Worm (Caenorhabditis elegans): ENCODE measurements around the gene T01C8.3.
A peak's percentile ranks its signal among the peaks of the same experiment; 100 is the strongest.

DNA sequence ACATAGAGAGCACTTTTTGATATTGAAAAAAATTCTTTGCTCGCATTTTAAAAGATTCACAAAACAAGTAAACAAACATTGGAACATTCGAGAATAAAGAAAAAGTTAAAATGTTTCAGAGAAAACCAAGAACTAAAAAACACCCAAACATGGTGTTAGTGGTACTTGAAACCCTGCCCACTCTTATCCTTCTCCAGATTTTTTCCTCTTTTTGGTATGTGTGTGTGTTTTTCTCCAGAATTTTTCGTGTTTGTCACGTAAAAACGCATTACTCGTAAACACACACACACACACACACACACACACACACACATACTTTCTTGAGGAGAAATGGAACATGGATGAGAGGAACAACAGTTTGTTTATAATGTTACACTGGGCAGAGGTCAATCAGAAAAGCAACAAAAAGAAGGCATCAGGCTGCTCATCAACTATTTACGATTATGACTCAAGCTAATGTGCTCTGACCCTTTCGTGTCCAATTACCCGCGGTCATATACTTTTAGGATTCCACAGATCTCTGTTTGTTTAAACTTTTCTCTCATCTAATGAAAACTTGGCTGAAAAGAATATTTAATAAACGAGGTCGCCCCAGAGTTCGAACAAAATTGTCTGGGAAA lies 10.8 kb downstream of the T01C8.3 start:
- TF ChIP-seq skn-1 (tag; optimal IDR thresholded peaks at IDR 0.05) (no peak), pha-4 (tag; optimal IDR thresholded peaks at IDR 0.05) (peak; percentile 50), nhr-77 (tag; optimal IDR thresholded peaks at IDR 0.05) (no peak)

Data from whole organism, L3 larva.